Worm (Caenorhabditis elegans): ENCODE results near the gene sre-42.

The sre-42 gene

DNA sequence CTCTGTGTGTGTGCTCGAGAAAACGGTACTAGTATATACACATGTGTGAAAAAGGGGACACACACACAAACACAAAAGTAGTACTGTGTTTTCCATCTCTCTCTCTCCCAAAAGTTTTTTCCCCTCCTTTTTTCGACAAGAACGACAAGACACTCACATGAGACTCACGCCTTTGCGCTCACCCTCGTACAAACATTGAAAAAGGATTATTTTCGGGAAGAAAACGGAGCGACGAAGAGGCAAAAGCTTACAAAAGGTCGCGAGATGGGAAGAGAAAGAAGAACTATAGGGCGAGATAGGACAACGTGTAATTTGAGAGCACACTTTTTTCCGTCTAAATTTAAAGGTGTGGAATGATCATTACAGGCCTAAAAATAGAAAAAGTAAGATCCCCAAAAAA, 36.8 kb downstream of the sre-42 start:
- TF ChIP-seq peb-1 (tag; optimal IDR thresholded peaks at IDR 0.05) (no peak), gmeb-1 (tag; optimal IDR thresholded peaks at IDR 0.05) (peak; percentile 7), F13H6.1 (tag; optimal IDR thresholded peaks at IDR 0.05) (peak; percentile 65), skn-1 (tag; optimal IDR thresholded peaks at IDR 0.05) (no peak), nhr-129 (tag; optimal IDR thresholded peaks at IDR 0.05) (peak; percentile 52), fos-1 (tag; optimal IDR thresholded peaks at IDR 0.05) (peak; percentile 38), ZK546.5 (tag; optimal IDR thresholded peaks at IDR 0.05) (no peak), sma-9 (GFP tag; optimal IDR thresholded peaks at IDR 0.05) (peak; percentile 14), sma-9 (tag; optimal IDR thresholded peaks at IDR 0.05) (no peak)

ce11 chrII:12348957-12349356, 37.7 kb downstream of the sre-42 start:
- TF ChIP-seq R02D3.7 (tag; optimal IDR thresholded peaks at IDR 0.05) (no peak), lin-11 (tag; optimal IDR thresholded peaks at IDR 0.05) (no peak), egl-27 (tag; optimal IDR thresholded peaks at IDR 0.05) (no peak), nhr-23 (tag; optimal IDR thresholded peaks at IDR 0.05) (no peak), nhr-6 (tag; optimal IDR thresholded peaks at IDR 0.05) (no peak), F13H6.1 (tag; optimal IDR thresholded peaks at IDR 0.05) (no peak), lin-13 (GFP tag; optimal IDR thresholded peaks at IDR 0.05) (no peak), ztf-11 (tag; optimal IDR thresholded peaks at IDR 0.05) (no peak), nhr-10 (tag; optimal IDR thresholded peaks at IDR 0.05) (no peak), nhr-77 (tag; optimal IDR thresholded peaks at IDR 0.05) (no peak), skn-1 (tag; optimal IDR thresholded peaks at IDR 0.05) (no peak), ztf-4 (tag; optimal IDR thresholded peaks at IDR 0.05) (no peak), fos-1 (tag; optimal IDR thresholded peaks at IDR 0.05) (no peak), alr-1 (tag; optimal IDR thresholded peaks at IDR 0.05) (no peak)

DNA sequence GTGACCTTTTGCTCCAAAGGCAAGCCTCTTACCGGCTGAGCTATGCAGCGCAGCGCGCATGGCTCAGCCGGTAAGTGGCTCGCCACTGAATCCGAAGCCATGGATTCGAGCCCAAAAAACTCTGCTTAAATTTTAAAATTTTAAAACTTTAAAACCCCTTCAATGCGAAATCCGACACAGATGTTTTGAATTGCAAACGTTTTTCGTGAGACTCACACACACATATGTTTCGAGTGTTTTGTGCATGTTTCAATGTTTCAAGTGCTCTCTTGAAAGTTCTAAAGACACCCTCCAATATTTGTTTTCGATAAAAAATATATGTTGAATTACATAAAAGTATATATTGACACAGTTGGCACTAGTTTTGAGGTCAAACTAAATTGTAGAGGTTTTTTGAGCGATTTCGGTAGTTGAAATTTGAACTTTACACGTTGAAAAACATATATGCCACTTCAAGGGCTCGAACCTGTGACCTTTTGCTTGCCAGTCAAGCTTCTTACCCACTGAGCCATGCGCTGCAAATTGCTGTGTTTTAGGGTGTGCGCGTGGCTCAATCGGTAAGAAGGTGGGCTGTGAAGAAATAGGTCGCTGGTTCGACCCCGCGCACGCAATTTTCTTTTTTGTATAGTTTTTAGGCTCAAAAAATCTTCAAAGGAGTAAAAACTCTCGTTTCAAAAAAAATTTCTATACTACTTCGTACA, 40.2 kb downstream of the sre-42 start:
- TF ChIP-seq fos-1 (tag; optimal IDR thresholded peaks at IDR 0.05) (no peak), skn-1 (tag; optimal IDR thresholded peaks at IDR 0.05) (no peak), alr-1 (tag; optimal IDR thresholded peaks at IDR 0.05) (no peak), ceh-82 (tag; optimal IDR thresholded peaks at IDR 0.05) (no peak), nhr-129 (tag; optimal IDR thresholded peaks at IDR 0.05) (no peak), ztf-11 (tag; optimal IDR thresholded peaks at IDR 0.05) (no peak), mab-5 (tag; optimal IDR thresholded peaks at IDR 0.05) (no peak), nhr-10 (tag; optimal IDR thresholded peaks at IDR 0.05) (no peak), unc-39 (tag; optimal IDR thresholded peaks at IDR 0.05) (no peak), C34F6.9 (tag; optimal IDR thresholded peaks at IDR 0.05) (no peak), nhr-23 (tag; optimal IDR thresholded peaks at IDR 0.05) (no peak), nhr-12 (tag; optimal IDR thresholded peaks at IDR 0.05) (no peak), Y55F3AM.14 (GFP tag; optimal IDR thresholded peaks at IDR 0.05) (no peak), elt-3 (tag; optimal IDR thresholded peaks at IDR 0.05) (no peak)

- TF ChIP-seq F13H6.1 (tag; optimal IDR thresholded peaks at IDR 0.05) (peak; percentile 5), nhr-129 (tag; optimal IDR thresholded peaks at IDR 0.05) (peak; percentile 11), blmp-1 (tag; optimal IDR thresholded peaks at IDR 0.05; ENCODE audit: insufficient read depth) (no peak)
Measured at ce11 chrII:12344787-12345186, 41.9 kb downstream of the sre-42 start, which contains the start of gene C44C11.6. Gene C44C11.6, plus strand, starts transcription at chrII:12344809.

ce11 chrII:12343710-12344109, 43.0 kb downstream of the sre-42 start:
- no peak for TF ChIP-seq sma-9 (GFP tag; optimal IDR thresholded peaks at IDR 0.05)
- TF ChIP-seq sma-9 (tag; optimal IDR thresholded peaks at IDR 0.05): no peak
- TF ChIP-seq nhr-77 (tag; optimal IDR thresholded peaks at IDR 0.05): no peak
- no peak for TF ChIP-seq ZK546.5 (tag; optimal IDR thresholded peaks at IDR 0.05)
- no peak for TF ChIP-seq sma-3 (GFP tag; optimal IDR thresholded peaks at IDR 0.05)

DNA sequence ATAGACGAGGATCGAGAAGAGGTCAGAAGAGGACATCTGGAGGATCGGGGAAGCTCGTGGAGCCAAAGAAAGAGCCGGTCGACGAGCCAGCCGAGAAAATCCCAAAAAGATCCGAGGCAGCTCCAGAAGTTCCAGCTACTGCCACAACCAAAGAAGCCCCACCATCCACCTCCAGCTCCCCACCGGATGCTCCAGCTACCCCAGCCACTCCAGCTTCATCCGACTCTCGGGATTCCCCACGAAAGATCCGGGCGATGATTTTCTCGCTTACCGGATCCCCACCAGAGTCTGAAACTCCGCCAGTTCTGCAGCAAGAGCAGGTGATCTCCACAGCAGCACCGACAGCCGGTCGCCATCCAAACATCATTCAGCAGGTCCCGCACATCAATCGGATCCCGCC, 43.8 kb downstream of the sre-42 start:
- TF ChIP-seq lin-39 (tag; optimal IDR thresholded peaks at IDR 0.05) (no peak), ama-1 (optimal IDR thresholded peaks at IDR 0.05) (no peak), Y55F3AM.14 (GFP tag; optimal IDR thresholded peaks at IDR 0.05) (no peak), dmd-4 (tag; optimal IDR thresholded peaks at IDR 0.05) (no peak), unc-62 (GFP tag; optimal IDR thresholded peaks at IDR 0.05) (no peak), lsy-2 (tag; optimal IDR thresholded peaks at IDR 0.05) (no peak), fos-1 (tag; optimal IDR thresholded peaks at IDR 0.05) (no peak), alr-1 (tag; optimal IDR thresholded peaks at IDR 0.05) (no peak), ztf-1 (GFP tag; conservative IDR thresholded peaks at IDR 0.05) (no peak), nhr-11 (tag; optimal IDR thresholded peaks at IDR 0.05) (no peak), ZK546.5 (tag; optimal IDR thresholded peaks at IDR 0.05) (no peak), ztf-4 (tag; optimal IDR thresholded peaks at IDR 0.05) (no peak), C34F6.9 (tag; optimal IDR thresholded peaks at IDR 0.05) (no peak), sma-3 (GFP tag; optimal IDR thresholded peaks at IDR 0.05) (no peak), mab-5 (tag; optimal IDR thresholded peaks at IDR 0.05) (no peak), nhr-77 (tag; optimal IDR thresholded peaks at IDR 0.05) (no peak), elt-1 (tag; optimal IDR thresholded peaks at IDR 0.05) (no peak), ceh-16 (tag; optimal IDR thresholded peaks at IDR 0.05) (no peak), lin-11 (tag; optimal IDR thresholded peaks at IDR 0.05) (no peak)
